Fruit fly (Drosophila melanogaster): Measurements from ENCODE around the gene pasha.

The pasha gene

DNA sequence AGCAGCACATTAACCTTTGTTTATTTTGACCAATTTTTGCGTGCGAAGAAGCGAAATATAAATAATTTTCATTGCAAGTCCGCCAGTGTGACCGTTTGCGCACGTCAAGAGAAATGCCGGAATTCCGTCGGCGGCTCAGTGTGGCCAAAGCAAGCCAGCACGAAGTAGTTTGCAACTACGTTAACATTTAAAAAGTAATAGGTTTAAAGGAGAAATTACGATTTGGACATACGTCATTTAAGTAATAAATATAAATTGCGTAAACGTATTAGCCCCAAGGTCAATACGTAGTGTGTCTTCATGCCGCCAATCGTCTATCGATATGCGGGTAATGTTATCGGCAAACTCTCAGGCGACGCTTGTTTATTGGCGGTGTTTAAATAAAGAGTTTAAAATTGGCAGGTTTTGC is 37.2 kb upstream of the pasha start, which contains the start of the genes pygo and rod:
pygo (minus strand) TSS at position 114 of the 409 bp plus-strand sequence.
rod (plus strand) TSS at position 366 of the 409 bp plus-strand sequence.
- TF ChIP-seq net (GFP tag; optimal IDR thresholded peaks at IDR 0.05), result no peak
- peak; percentile 40 for TF ChIP-seq CG1621 (tag; optimal IDR thresholded peaks at IDR 0.05)
- peak; percentile 78 for TF ChIP-seq Eip78C (GFP tag)
- peak; percentile 20 for TF ChIP-seq esn (GFP tag; optimal IDR thresholded peaks at IDR 0.05)
- peak; percentile 7 for TF ChIP-seq fkh (GFP tag; optimal IDR thresholded peaks at IDR 0.05)
- TF ChIP-seq Hr38 (GFP tag; optimal IDR thresholded peaks at IDR 0.05), result no peak

DNA sequence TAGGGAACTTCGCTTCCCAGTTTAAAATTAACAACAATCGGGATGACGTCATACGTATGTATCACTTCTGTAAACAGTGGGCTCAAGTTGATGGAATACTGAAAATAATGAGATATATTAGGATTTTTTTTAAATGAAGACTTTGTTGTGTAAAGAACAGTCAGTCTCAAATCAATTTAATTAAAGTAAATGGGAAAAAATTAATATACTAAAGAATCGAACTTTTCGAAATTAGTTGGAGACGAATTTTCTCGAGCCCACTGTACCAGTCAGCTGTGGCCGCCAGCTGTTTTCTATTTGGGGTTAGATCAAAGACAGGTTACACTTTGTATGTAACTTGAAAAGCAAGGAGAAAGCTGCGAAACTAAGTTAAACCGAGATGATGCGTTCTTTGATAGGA is 29.4 kb upstream of the pasha start, which contains the start of gene CG1635:
CG1635 (plus strand) TSS at position 300 of the 400 bp plus-strand sequence.
- TF ChIP-seq CG6808 (GFP tag; optimal IDR thresholded peaks at IDR 0.05) (peak; percentile 94), CG15336 (GFP tag; IDR thresholded peaks at IDR 0.05) (peak; percentile 100), CG31627 (GFP tag; optimal IDR thresholded peaks at IDR 0.05) (peak; percentile 97), topi (GFP tag; optimal IDR thresholded peaks at IDR 0.05) (peak; percentile 98), achi (GFP tag; optimal IDR thresholded peaks at IDR 0.05) (peak; percentile 99), Eip93F (GFP tag; optimal IDR thresholded peaks at IDR 0.05) (peak; percentile 72), CG8119 (GFP tag; IDR thresholded peaks at IDR 0.05) (peak; percentile 100), Sox14 (GFP tag; optimal IDR thresholded peaks at IDR 0.05) (peak; percentile 99), fkh (GFP tag; optimal IDR thresholded peaks at IDR 0.05) (no peak), CG6792 (GFP tag; optimal IDR thresholded peaks at IDR 0.05) (peak; percentile 97), CG10669 (GFP tag; optimal IDR thresholded peaks at IDR 0.05) (peak; percentile 96), CG8632 (GFP tag; optimal IDR thresholded peaks at IDR 0.05) (peak; percentile 99), Blimp-1 (GFP tag; optimal IDR thresholded peaks at IDR 0.05) (peak; percentile 92), Gug (GFP tag; IDR thresholded peaks at IDR 0.05) (peak; percentile 99), CG9139 (GFP tag; optimal IDR thresholded peaks at IDR 0.05) (peak; percentile 92), OdsH (GFP tag; optimal IDR thresholded peaks at IDR 0.05) (peak; percentile 98), ss (GFP tag; optimal IDR thresholded peaks at IDR 0.05) (peak in 1 of 2 experiments; percentile 93), esn (GFP tag; optimal IDR thresholded peaks at IDR 0.05) (peak; percentile 99), CG7368 (GFP tag; optimal IDR thresholded peaks at IDR 0.05) (peak; percentile 97), vri (GFP tag; optimal IDR thresholded peaks at IDR 0.05) (peak; percentile 98), Hr39 (GFP tag; optimal IDR thresholded peaks at IDR 0.05) (peak; percentile 98), CG6854 (GFP tag; optimal IDR thresholded peaks at IDR 0.05) (peak; percentile 97), dac (GFP tag; optimal IDR thresholded peaks at IDR 0.05) (peak; percentile 98), Hr38 (GFP tag; optimal IDR thresholded peaks at IDR 0.05) (peak; percentile 76), CG4318 (GFP tag; optimal IDR thresholded peaks at IDR 0.05) (no peak), CG3032 (tag; optimal IDR thresholded peaks at IDR 0.05) (peak; percentile 97), CG1621 (tag; optimal IDR thresholded peaks at IDR 0.05) (peak; percentile 96), Ets96B (tag; optimal IDR thresholded peaks at IDR 0.05) (peak; percentile 97), CG32006 (GFP tag; optimal IDR thresholded peaks at IDR 0.05) (peak; percentile 99), Sox102F (GFP tag; optimal IDR thresholded peaks at IDR 0.05) (peak; percentile 99), Smox (GFP tag; optimal IDR thresholded peaks at IDR 0.05) (peak; percentile 97), fd59A (GFP tag; optimal IDR thresholded peaks at IDR 0.05) (peak; percentile 91), CG6163 (GFP tag; IDR thresholded peaks at IDR 0.05) (peak; percentile 99), Met (GFP tag; optimal IDR thresholded peaks at IDR 0.05) (peak; percentile 99), pdm3 (GFP tag; optimal IDR thresholded peaks at IDR 0.05) (peak; percentile 98), Sox15 (GFP tag; optimal IDR thresholded peaks at IDR 0.05) (peak; percentile 91), CG3919 (GFP tag; optimal IDR thresholded peaks at IDR 0.05) (peak; percentile 98), CG11294 (GFP tag; IDR thresholded peaks at IDR 0.05) (peak; percentile 99), Lpt (GFP tag; optimal IDR thresholded peaks at IDR 0.05) (peak; percentile 99), acj6 (GFP tag; optimal IDR thresholded peaks at IDR 0.05) (peak; percentile 98), CG16779 (tag; optimal IDR thresholded peaks at IDR 0.05) (peak; percentile 94), Hr4 (GFP tag; optimal IDR thresholded peaks at IDR 0.05) (peak; percentile 100), cyc (GFP tag; optimal IDR thresholded peaks at IDR 0.05) (peak; percentile 96), lz (GFP tag; optimal IDR thresholded peaks at IDR 0.05) (peak; percentile 99), CG11902 (GFP tag; optimal IDR thresholded peaks at IDR 0.05) (peak; percentile 86), spab (GFP tag; optimal IDR thresholded peaks at IDR 0.05) (peak; percentile 94), fd85E (GFP tag; optimal IDR thresholded peaks at IDR 0.05) (peak; percentile 93)

All from whole organism, prepupa.